Fruit fly (Drosophila melanogaster) whole organism, wandering third instar larva: Measurements from ENCODE around the gene noi.

ENCODE experiments used
- Abd-B ChIP-seq: fragments of >200 bp; optimal IDR thresholded peaks from 2 replicates; lab custom pipeline; 2017; ENCODE audit warnings: missing biosample characterization, missing genetic modification characterization
- CrebA ChIP-seq: fragments of 200-800 bp; sonication (Bioruptor generic); optimal IDR thresholded peaks from 2 replicates; lab custom pipeline; 2016; ENCODE audit warnings: missing biosample characterization, mild to moderate bottlenecking, missing genetic modification characterization, borderline replicate concordance
- Dfd ChIP-seq: fragments of >200 bp; optimal IDR thresholded peaks from 2 replicates; lab custom pipeline; 2017; ENCODE audit warnings: missing biosample characterization, missing genetic modification characterization
- GATAd ChIP-seq: sonication (Bioruptor generic); optimal IDR thresholded peaks from 2 replicates; lab custom pipeline; 2016; ENCODE audit warnings: missing biosample characterization, missing genetic modification characterization
- HLH106 ChIP-seq: fragments of 200-800 bp; optimal IDR thresholded peaks from 3 replicates; lab custom pipeline; 2019; ENCODE audit warnings: missing biosample characterization, mild to moderate bottlenecking, missing genetic modification characterization, moderate library complexity
- Hnf4 ChIP-seq: fragments of 200-800 bp; sonication (Bioruptor generic); optimal IDR thresholded peaks from 2 replicates; lab custom pipeline; 2016; ENCODE audit warnings: missing biosample characterization, mild to moderate bottlenecking, missing genetic modification characterization
- Hr78 ChIP-seq: fragments of >200 bp; optimal IDR thresholded peaks from 2 replicates; lab custom pipeline; 2017; ENCODE audit warnings: missing biosample characterization, missing genetic modification characterization
- Hr83 ChIP-seq: fragments of 200-300 bp; sonication (Bioruptor generic); optimal IDR thresholded peaks from 2 replicates; lab custom pipeline; 2016; ENCODE audit warnings: missing biosample characterization, mild to moderate bottlenecking, missing genetic modification characterization, moderate library complexity; ENCODE audit not compliant: poor library complexity, severe bottlenecking
- Jra ChIP-seq: sonication (Bioruptor generic); optimal IDR thresholded peaks from 2 replicates; lab custom pipeline; 2016; ENCODE audit warnings: missing biosample characterization, missing genetic modification characterization
- Myc ChIP-seq: fragments of >200 bp; optimal IDR thresholded peaks from 2 replicates; lab custom pipeline; 2017
- N ChIP-seq: fragments of >200 bp; optimal IDR thresholded peaks from 2 replicates; lab custom pipeline; 2018; ENCODE audit warnings: missing biosample characterization, missing external identifiers, missing genetic modification characterization
- OdsH ChIP-seq: fragments of 200-800 bp; sonication (Bioruptor generic); optimal IDR thresholded peaks from 2 replicates; lab custom pipeline; 2016; ENCODE audit warnings: missing biosample characterization, mild to moderate bottlenecking, missing genetic modification characterization
- Rel ChIP-seq, 2 experiments: fragments of 200-800 bp; sonication (Bioruptor generic) in 1 of 2; optimal IDR thresholded peaks; 2 replicates in 1 of 2; 3 replicates in 1 of 2; lab custom pipeline; 2016 to 2019; ENCODE audit warnings: mild to moderate bottlenecking in 2 of 2, missing biosample characterization in 2 of 2, missing genetic modification characterization in 2 of 2, moderate library complexity in 1 of 2
- Sp1 ChIP-seq: fragments of 200-800 bp; sonication (Bioruptor generic); optimal IDR thresholded peaks from 3 replicates; lab custom pipeline; 2019; ENCODE audit warnings: missing biosample characterization, mild to moderate bottlenecking, missing genetic modification characterization, moderate library complexity
- Vsx2 ChIP-seq: fragments of 200-300, 225-300 bp; sonication (Bioruptor generic); optimal IDR thresholded peaks from 2 replicates; lab custom pipeline; 2018; ENCODE audit warnings: missing biosample characterization, missing genetic modification characterization; ENCODE audit not compliant: partially characterized antibody
- br ChIP-seq: fragments of 200-800 bp; sonication (Bioruptor generic); optimal IDR thresholded peaks from 2 replicates; lab custom pipeline; 2016; ENCODE audit warnings: missing biosample characterization, missing genetic modification characterization
- brk ChIP-seq: fragments of 200-800 bp; sonication (Bioruptor generic); optimal IDR thresholded peaks from 2 replicates; lab custom pipeline; 2016; ENCODE audit warnings: missing biosample characterization, mild to moderate bottlenecking, missing genetic modification characterization
- dl ChIP-seq, 2 experiments: fragments of 175-275, 200-275 bp in 1 of 2; fragments of 200-275 bp in 1 of 2; sonication (Bioruptor generic); optimal IDR thresholded peaks; lab custom pipeline; 2018; ENCODE audit warnings: mild to moderate bottlenecking in 2 of 2, missing biosample characterization in 2 of 2, missing genetic modification characterization in 2 of 2, moderate library complexity in 2 of 2; ENCODE audit not compliant: partially characterized antibody in 2 of 2, insufficient read depth in 1 of 2
- dmrt93B ChIP-seq: fragments of 200-800 bp; sonication (Bioruptor generic); optimal IDR thresholded peaks from 2 replicates; lab custom pipeline; 2018; ENCODE audit warnings: missing biosample characterization, mild to moderate bottlenecking, missing genetic modification characterization
- dsf ChIP-seq: sonication (Bioruptor generic); optimal IDR thresholded peaks from 2 replicates; lab custom pipeline; 2016; ENCODE audit warnings: missing biosample characterization, missing genetic modification characterization, borderline replicate concordance
- ey ChIP-seq: fragments of 200-800 bp; sonication (Bioruptor generic); optimal IDR thresholded peaks from 2 replicates; lab custom pipeline; 2016; ENCODE audit warnings: missing biosample characterization, missing genetic modification characterization
- foxo ChIP-seq, 2 experiments: fragments of 200-800 bp; sonication (Bioruptor generic); optimal IDR thresholded peaks; 2 replicates in 1 of 2; 3 replicates in 1 of 2; lab custom pipeline; 2016 to 2017; ENCODE audit warnings: missing biosample characterization in 2 of 2, missing genetic modification characterization in 2 of 2
- fru ChIP-seq: fragments of 200-800 bp; sonication (Bioruptor generic); optimal IDR thresholded peaks from 3 replicates; lab custom pipeline; 2016; ENCODE audit warnings: missing biosample characterization, mild to moderate bottlenecking, missing genetic modification characterization
- h ChIP-seq: fragments of 200-800 bp; sonication (Bioruptor generic); optimal IDR thresholded peaks from 3 replicates; lab custom pipeline; 2016; ENCODE audit warnings: missing biosample characterization, mild to moderate bottlenecking, missing genetic modification characterization
- jim ChIP-seq: fragments of 175-275, 200-325 bp; sonication (Bioruptor generic); optimal IDR thresholded peaks from 2 replicates; lab custom pipeline; 2016; ENCODE audit warnings: missing biosample characterization, mild to moderate bottlenecking, missing genetic modification characterization
- lola ChIP-seq: fragments of >200 bp; optimal IDR thresholded peaks from 2 replicates; lab custom pipeline; 2017; ENCODE audit warnings: missing biosample characterization, missing genetic modification characterization
- pan ChIP-seq: fragments of >200 bp; optimal IDR thresholded peaks from 2 replicates; lab custom pipeline; 2017
- psq ChIP-seq: fragments of 200-800 bp; sonication (Bioruptor generic); optimal IDR thresholded peaks from 3 replicates; lab custom pipeline; 2017; ENCODE audit warnings: missing biosample characterization, mild to moderate bottlenecking, missing genetic modification characterization, moderate library complexity
- sage ChIP-seq: fragments of 200-800 bp; sonication (Bioruptor generic); optimal IDR thresholded peaks from 2 replicates; lab custom pipeline; 2016; ENCODE audit warnings: missing biosample characterization, mild to moderate bottlenecking, missing genetic modification characterization
- sv ChIP-seq: fragments of 200-800 bp; sonication (Bioruptor generic); optimal IDR thresholded peaks from 3 replicates; lab custom pipeline; 2016; ENCODE audit warnings: missing biosample characterization, missing genetic modification characterization
- tai ChIP-seq: sonication (Bioruptor generic); optimal IDR thresholded peaks from 2 replicates; lab custom pipeline; 2016; ENCODE audit warnings: missing biosample characterization, missing genetic modification characterization
- usp ChIP-seq: fragments of >200 bp; optimal IDR thresholded peaks from 2 replicates; lab custom pipeline; 2017; ENCODE audit warnings: missing biosample characterization, missing genetic modification characterization
- woc ChIP-seq: sonication (Bioruptor generic); optimal IDR thresholded peaks from 2 replicates; lab custom pipeline; 2016; ENCODE audit warnings: missing biosample characterization, mild to moderate bottlenecking, missing genetic modification characterization

noi gene

dm6 chr3R:5611167-5611566 lies 19.9 kb upstream of the noi start:
- no peak for TF ChIP-seq br
- no peak for TF ChIP-seq GATAd (GFP tag; lab: Kevin White, UChicago)
- TF ChIP-seq Vsx2: no peak
- no peak for TF ChIP-seq Abd-B (GFP tag; lab: Kevin White, UChicago)
- peak; percentile 31 for TF ChIP-seq fru (GFP tag; lab: Kevin White, UChicago)
- TF ChIP-seq h (GFP tag; lab: Kevin White, UChicago): no peak
- TF ChIP-seq lola (GFP tag; lab: Kevin White, UChicago): no peak
- TF ChIP-seq brk (GFP tag; lab: Kevin White, UChicago): no peak
- TF ChIP-seq foxo (GFP tag; optimal IDR thresholded peaks at IDR 0.05; lab: Kevin White, UChicago): no peak
- peak in 1 of 2 experiments; percentile 28 for TF ChIP-seq dl (GFP tag; optimal IDR thresholded peaks at IDR 0.05; lab: Kevin White, UChicago; ENCODE audit: insufficient read depth in 1 of 2, partially characterized antibody in 2 of 2)
- no peak for TF ChIP-seq Sp1 (GFP tag; lab: Kevin White, UChicago)
- no peak for TF ChIP-seq N (GFP tag; lab: Kevin White, UChicago)
- TF ChIP-seq HLH106 (tag; lab: Kevin White, UChicago): no peak
- no peak for TF ChIP-seq Hnf4 (GFP tag; lab: Kevin White, UChicago)
- no peak for TF ChIP-seq CrebA (GFP tag; lab: Kevin White, UChicago)
- TF ChIP-seq tai (GFP tag; lab: Kevin White, UChicago): no peak
- TF ChIP-seq psq (GFP tag; lab: Kevin White, UChicago): peak; percentile 98
- no peak for TF ChIP-seq sv (GFP tag; lab: Kevin White, UChicago)
- no peak for TF ChIP-seq Rel (GFP tag; optimal IDR thresholded peaks at IDR 0.05; lab: Kevin White, UChicago)
- TF ChIP-seq Rel (tag; optimal IDR thresholded peaks at IDR 0.05; lab: Kevin White, UChicago): no peak
- no peak for TF ChIP-seq Hr83 (GFP tag; lab: Kevin White, UChicago)

- TF ChIP-seq dl (GFP tag; optimal IDR thresholded peaks at IDR 0.05; lab: Kevin White, UChicago; ENCODE audit: insufficient read depth in 1 of 2, partially characterized antibody in 2 of 2): no peak
- TF ChIP-seq fru (GFP tag; lab: Kevin White, UChicago): no peak
- TF ChIP-seq h (GFP tag; lab: Kevin White, UChicago): no peak
- no peak for TF ChIP-seq Jra (GFP tag; lab: Kevin White, UChicago)
- TF ChIP-seq tai (GFP tag; lab: Kevin White, UChicago): no peak
- TF ChIP-seq HLH106 (tag; lab: Kevin White, UChicago): no peak
- no peak for TF ChIP-seq dmrt93B (GFP tag; lab: Kevin White, UChicago)
- no peak for TF ChIP-seq pan (lab: Kevin White, UChicago)
- TF ChIP-seq lola (GFP tag; lab: Kevin White, UChicago): no peak
- TF ChIP-seq Dfd (GFP tag; lab: Kevin White, UChicago): no peak
- no peak for TF ChIP-seq jim (GFP tag; lab: Kevin White, UChicago)
- TF ChIP-seq Myc (lab: Kevin White, UChicago): no peak
- no peak for TF ChIP-seq Hr78
- TF ChIP-seq CrebA (GFP tag; lab: Kevin White, UChicago): no peak
- TF ChIP-seq woc (GFP tag; lab: Kevin White, UChicago): no peak
Measured at dm6 chr3R:5610656-5611055, 19.4 kb upstream of the noi start.

- TF ChIP-seq Vsx2 (no peak), br (no peak), Abd-B (GFP tag; lab: Kevin White, UChicago) (no peak), h (GFP tag; lab: Kevin White, UChicago) (no peak), N (GFP tag; lab: Kevin White, UChicago) (no peak), usp (GFP tag; lab: Kevin White, UChicago) (no peak), GATAd (GFP tag; lab: Kevin White, UChicago) (no peak), ey (GFP tag; lab: Kevin White, UChicago) (no peak), dsf (GFP tag; lab: Kevin White, UChicago) (no peak), OdsH (GFP tag; lab: Kevin White, UChicago) (no peak), sage (GFP tag; lab: Kevin White, UChicago) (no peak), pan (lab: Kevin White, UChicago) (no peak), Myc (lab: Kevin White, UChicago) (no peak), lola (GFP tag; lab: Kevin White, UChicago) (no peak), jim (GFP tag; lab: Kevin White, UChicago) (no peak)
Measured at dm6 chr3R:5608422-5608821, 17.2 kb upstream of the noi start.
